Worm (Caenorhabditis elegans): Measurements from ENCODE around the gene sre-47.
A peak's percentile ranks its signal among the peaks of the same experiment; 100 is the strongest.

ce11 chrII:13974136-13974535, 10.3 kb downstream of the sre-47 start:
- TF ChIP-seq ztf-29 (GFP tag; IDR thresholded peaks at IDR 0.05) (peak; percentile 74; the same call in 1 of the 2 replicates), cog-1 (tag; optimal IDR thresholded peaks at IDR 0.05) (no peak), ztf-23 (GFP tag; IDR thresholded peaks at IDR 0.05) (no peak), T22C8.4 (GFP tag; IDR thresholded peaks at IDR 0.05) (no peak), flt-1 (GFP tag; IDR thresholded peaks at IDR 0.05) (no peak), med-1 (GFP tag; optimal IDR thresholded peaks at IDR 0.05; ENCODE audit: insufficient read depth) (no peak), ref-1 (GFP tag; conservative IDR thresholded peaks at IDR 0.05) (no peak), tab-1 (GFP tag; IDR thresholded peaks at IDR 0.05) (no peak)

All from whole organism, midembryonic.